Worm (Caenorhabditis elegans) whole organism, young adult: ENCODE measurements around the gene hpl-1.

Experiments used
- C06A6.2 ChIP-seq: fragments of 200-800 bp; sonication (Bioruptor generic); conservative IDR thresholded peaks from 2 replicates; pipeline ENCODE4 v1.3.6; 2022; ENCODE audit warnings: missing genetic modification characterization, missing compliant biosample characterization
- D2030.7 ChIP-seq: fragments of 200-800 bp; sonication (Bioruptor generic); IDR thresholded peaks from 2 replicates; pipeline ENCODE4 v1.3.6; 2022; ENCODE audit warnings: missing genetic modification reagents, missing genetic modification characterization, missing compliant biosample characterization
- F37B4.10 ChIP-seq: fragments of 200-800 bp; sonication (Bioruptor generic); IDR thresholded peaks from 2 replicates; pipeline ENCODE4 v1.3.6; 2022; ENCODE audit warnings: missing genetic modification characterization, missing compliant biosample characterization
- F49E8.2 ChIP-seq: sonication (generic microtip); optimal IDR thresholded peaks from 3 replicates; lab custom pipeline; 2017; ENCODE audit warnings: missing genetic modification characterization, mild to moderate bottlenecking, missing compliant biosample characterization, antibody characterized with exemption, moderate library complexity; ENCODE audit not compliant: insufficient read depth
- F55B11.4 ChIP-seq: sonication (generic microtip); optimal IDR thresholded peaks from 2 replicates; lab custom pipeline; 2016; ENCODE audit warnings: missing compliant biosample characterization, missing genetic modification characterization, borderline replicate concordance; ENCODE audit not compliant: insufficient read depth
- K11D2.4 ChIP-seq: fragments of 200-800 bp; sonication (Bioruptor generic); IDR thresholded peaks from 2 replicates; pipeline ENCODE4 v1.3.6; 2022; ENCODE audit warnings: missing genetic modification reagents, missing genetic modification characterization, missing compliant biosample characterization
- K12H6.12 ChIP-seq: fragments of 200-800 bp; sonication (Bioruptor generic); optimal IDR thresholded peaks from 2 replicates; lab custom pipeline; 2018; ENCODE audit warnings: mild to moderate bottlenecking, missing genetic modification characterization, missing compliant biosample characterization
- Y67H2A.10 ChIP-seq: fragments of 200-800 bp; sonication (Bioruptor generic); conservative IDR thresholded peaks from 2 replicates; pipeline ENCODE4 v1.3.6; 2022; ENCODE audit warnings: missing genetic modification reagents, missing genetic modification characterization, missing compliant biosample characterization
- Y95B8A.8 ChIP-seq: fragments of 200-800 bp; sonication (Bioruptor generic); IDR thresholded peaks from 2 replicates; pipeline ENCODE4 v1.3.6; 2022; ENCODE audit warnings: missing genetic modification reagents, missing genetic modification characterization, missing compliant biosample characterization
- ZK185.1 ChIP-seq: sonication (generic microtip); optimal IDR thresholded peaks from 2 replicates; lab custom pipeline; 2016; ENCODE audit warnings: mild to moderate bottlenecking, missing genetic modification characterization, missing compliant biosample characterization; ENCODE audit not compliant: poor library complexity, severe bottlenecking
- akir-1 ChIP-seq: fragments of 200-800 bp; sonication (Bioruptor generic); optimal IDR thresholded peaks from 2 replicates; lab custom pipeline; 2018; ENCODE audit warnings: mild to moderate bottlenecking, missing genetic modification characterization, moderate library complexity, missing compliant biosample characterization
- aptf-3 ChIP-seq: fragments of 200-800 bp; sonication (Bioruptor generic); IDR thresholded peaks from 2 replicates; pipeline ENCODE4 v1.3.6; 2022; ENCODE audit warnings: missing genetic modification characterization, missing compliant biosample characterization
- attf-5 ChIP-seq: fragments of 200-800 bp; sonication (Bioruptor generic); optimal IDR thresholded peaks from 2 replicates; lab custom pipeline; 2018; ENCODE audit warnings: mild to moderate bottlenecking, missing genetic modification characterization, missing compliant biosample characterization
- bed-2 ChIP-seq: fragments of 200-800 bp; sonication (Bioruptor generic); IDR thresholded peaks from 2 replicates; pipeline ENCODE4 v1.3.6; 2022; ENCODE audit warnings: missing genetic modification reagents, missing genetic modification characterization, missing compliant biosample characterization
- cebp-1 ChIP-seq, 2 experiments: fragments of 200-800 bp in 1 of 2; sonication (Bioruptor generic) in 1 of 2; sonication (generic microtip) in 1 of 2; IDR thresholded peaks in 1 of 2; optimal IDR thresholded peaks in 1 of 2; 2 replicates each; pipeline versions ENCODE4 v1.3.6 to Lab custom; 2017 to 2022; ENCODE audit warnings: missing compliant biosample characterization in 2 of 2, missing genetic modification characterization in 2 of 2, mild to moderate bottlenecking in 1 of 2, missing genetic modification reagents in 1 of 2, moderate library complexity in 1 of 2
- ceh-27 ChIP-seq: fragments of 200-800 bp; sonication (Bioruptor generic); optimal IDR thresholded peaks from 2 replicates; lab custom pipeline; 2018; ENCODE audit warnings: mild to moderate bottlenecking, missing genetic modification characterization, moderate library complexity, missing compliant biosample characterization
- ceh-91 ChIP-seq: fragments of 200-800 bp; sonication (Bioruptor generic); IDR thresholded peaks from 2 replicates; pipeline ENCODE4 v1.3.6; 2022; ENCODE audit warnings: missing genetic modification reagents, missing genetic modification characterization, missing compliant biosample characterization
- die-1 ChIP-seq: sonication (generic microtip); optimal IDR thresholded peaks from 2 replicates; lab custom pipeline; 2016; ENCODE audit warnings: missing genotype, mild to moderate bottlenecking, missing genetic modification characterization, missing compliant biosample characterization
- dpff-1 ChIP-seq: sonication (generic microtip); optimal IDR thresholded peaks from 2 replicates; lab custom pipeline; 2017; ENCODE audit warnings: mild to moderate bottlenecking, missing genetic modification characterization, missing compliant biosample characterization
- efl-1 ChIP-seq: fragments of 150-350 bp; optimal IDR thresholded peaks from 2 replicates; lab custom pipeline; 2014; ENCODE audit warnings: missing biosample characterization, missing genetic modification reagents, missing genetic modification characterization
- egl-44 ChIP-seq: fragments of 200-800 bp; sonication (Bioruptor generic); IDR thresholded peaks from 2 replicates; pipeline ENCODE4 v1.3.6; 2022; ENCODE audit warnings: missing genetic modification reagents, missing genetic modification characterization, missing compliant biosample characterization
- fkh-3 ChIP-seq: sonication (generic microtip); optimal IDR thresholded peaks from 2 replicates; lab custom pipeline; 2016; ENCODE audit warnings: mild to moderate bottlenecking, missing genetic modification characterization, missing compliant biosample characterization
- gei-17 ChIP-seq: fragments of 200-800 bp; sonication (Bioruptor generic); optimal IDR thresholded peaks from 2 replicates; lab custom pipeline; 2018; ENCODE audit warnings: mild to moderate bottlenecking, missing genetic modification characterization, missing compliant biosample characterization
- him-1 ChIP-seq: sonication (generic microtip); optimal IDR thresholded peaks from 2 replicates; lab custom pipeline; 2016; ENCODE audit warnings: missing genotype, missing genetic modification reagents, missing genetic modification characterization, missing compliant biosample characterization
- hlh-12 ChIP-seq: sonication (generic microtip); optimal IDR thresholded peaks from 2 replicates; lab custom pipeline; 2016; ENCODE audit warnings: missing genetic modification characterization, missing compliant biosample characterization
- hsf-1 ChIP-seq: fragments of 200-800 bp; sonication (Bioruptor generic); IDR thresholded peaks from 2 replicates; pipeline ENCODE4 v1.3.6; 2022; ENCODE audit warnings: missing genetic modification reagents, missing genetic modification characterization, missing compliant biosample characterization
- lag-1 ChIP-seq: fragments of 200-800 bp; sonication (Bioruptor generic); IDR thresholded peaks from 2 replicates; pipeline ENCODE4 v1.3.6; 2022; ENCODE audit warnings: missing genetic modification reagents, missing genetic modification characterization, missing compliant biosample characterization
- lin-26 ChIP-seq: fragments of 200-800 bp; sonication (Bioruptor generic); IDR thresholded peaks from 2 replicates; pipeline ENCODE4 v1.3.6; 2022; ENCODE audit warnings: missing genetic modification reagents, missing genetic modification characterization, missing compliant biosample characterization
- lin-35 ChIP-seq, 3 experiments: fragments of 150-350 bp in 2 of 3; sonication (generic microtip) in 1 of 3; optimal IDR thresholded peaks; 2 replicates each; lab custom pipeline; 2014 to 2018; ENCODE audit warnings: missing biosample characterization in 3 of 3, missing genetic modification characterization in 3 of 3, missing genetic modification reagents in 3 of 3
- lin-40 ChIP-seq: sonication (generic microtip); optimal IDR thresholded peaks from 2 replicates; lab custom pipeline; 2016; ENCODE audit warnings: missing genetic modification characterization, mild to moderate bottlenecking, missing compliant biosample characterization, missing genotype, missing genetic modification reagents
- madf-3 ChIP-seq: fragments of 200-800 bp; sonication (Bioruptor generic); IDR thresholded peaks from 2 replicates; pipeline ENCODE4 v1.3.6; 2022; ENCODE audit warnings: missing genetic modification reagents, missing genetic modification characterization, missing compliant biosample characterization
- madf-8 ChIP-seq: fragments of 200-800 bp; sonication (Bioruptor generic); conservative IDR thresholded peaks from 2 replicates; pipeline ENCODE4 v1.3.6; 2022; ENCODE audit warnings: missing genetic modification reagents, missing genetic modification characterization, missing compliant biosample characterization
- mes-4 ChIP-seq: sonication (generic microtip); optimal IDR thresholded peaks from 2 replicates; lab custom pipeline; 2016; ENCODE audit warnings: missing genotype, missing genetic modification characterization, missing compliant biosample characterization
- nhr-80 ChIP-seq: sonication (generic microtip); optimal IDR thresholded peaks from 2 replicates; lab custom pipeline; 2016; ENCODE audit warnings: missing genetic modification characterization, missing compliant biosample characterization
- nhr-90 ChIP-seq: sonication (generic microtip); optimal IDR thresholded peaks from 2 replicates; lab custom pipeline; 2016; ENCODE audit warnings: missing genotype, mild to moderate bottlenecking, missing genetic modification characterization, missing compliant biosample characterization
- pha-4 ChIP-seq: fragments of 150-350 bp; sonication (generic microtip); optimal IDR thresholded peaks from 2 replicates; lab custom pipeline; 2014; ENCODE audit warnings: missing biosample characterization, missing genetic modification reagents, missing genetic modification characterization
- sptf-2 ChIP-seq: fragments of 200-800 bp; sonication (Bioruptor generic); optimal IDR thresholded peaks from 2 replicates; lab custom pipeline; 2018; ENCODE audit warnings: mild to moderate bottlenecking, missing genetic modification characterization, missing compliant biosample characterization
- tbx-9 ChIP-seq: sonication (generic microtip); optimal IDR thresholded peaks from 2 replicates; lab custom pipeline; 2016; ENCODE audit warnings: borderline replicate concordance, missing genetic modification characterization, inconsistent platforms, missing compliant biosample characterization
- unc-62 ChIP-seq: fragments of 150-350 bp; optimal IDR thresholded peaks from 2 replicates; lab custom pipeline; 2014; ENCODE audit warnings: missing biosample characterization, missing genetic modification reagents, missing genetic modification characterization
- ztf-22 ChIP-seq: fragments of 200-800 bp; sonication (Bioruptor generic); optimal IDR thresholded peaks from 2 replicates; lab custom pipeline; 2018; ENCODE audit warnings: mild to moderate bottlenecking, missing genetic modification characterization, moderate library complexity, missing compliant biosample characterization
- ztf-28 ChIP-seq: fragments of 200-800 bp; sonication (Bioruptor generic); IDR thresholded peaks from 2 replicates; pipeline ENCODE4 v1.3.6; 2022; ENCODE audit warnings: missing genetic modification reagents, missing genetic modification characterization, missing compliant biosample characterization

The hpl-1 gene

DNA sequence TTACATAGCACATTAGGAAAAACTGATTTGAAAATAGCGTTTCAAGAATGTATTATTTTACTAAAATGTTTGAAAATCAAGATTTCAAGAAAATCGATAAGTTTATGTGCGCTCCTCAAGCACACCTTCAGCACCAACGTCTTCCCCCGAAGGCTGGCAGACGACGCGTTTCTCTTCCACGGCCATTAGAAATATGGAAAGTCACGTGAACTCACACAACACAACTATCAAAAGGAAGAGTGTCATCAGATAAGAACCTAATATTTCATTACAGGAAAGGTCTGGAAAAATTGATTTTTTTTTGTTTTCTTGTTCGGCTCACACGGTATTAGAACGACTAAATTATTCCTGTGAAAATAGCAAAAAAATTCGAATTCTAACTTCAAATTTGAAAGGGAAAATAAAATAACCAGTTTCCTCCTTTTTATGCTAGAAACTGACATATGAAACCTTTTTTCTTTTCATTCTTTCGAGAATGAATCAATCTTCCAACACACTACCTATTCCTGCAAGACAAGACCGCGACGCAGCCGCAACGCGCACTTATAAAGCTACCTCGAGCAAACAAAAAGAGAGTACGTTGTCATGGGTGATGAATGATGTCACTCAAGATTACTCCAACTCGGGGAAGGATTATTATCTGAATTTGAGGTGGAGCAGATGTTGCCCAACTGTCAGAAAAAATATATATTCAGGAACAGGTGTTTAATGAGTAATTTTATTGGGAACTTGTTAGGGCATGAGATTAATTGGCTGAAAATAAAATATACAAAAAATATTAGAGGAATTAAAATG is 19.9 kb upstream of the hpl-1 start:
- TF ChIP-seq akir-1 (no peak), dpff-1 (no peak), ceh-91 (no peak), ztf-22 (GFP tag; lab: Kevin White, UChicago) (no peak), attf-5 (GFP tag; lab: Kevin White, UChicago) (no peak), madf-8 (GFP tag; lab: Robert Waterston, UW) (no peak), nhr-80 (peak; percentile 67), egl-44 (GFP tag; lab: Robert Waterston, UW) (no peak), F55B11.4 (no peak), hsf-1 (GFP tag; lab: Robert Waterston, UW) (0 out of 2 replicates have a peak, but pooled peaks have one; percentile 11), K11D2.4 (GFP tag; lab: Robert Waterston, UW) (no peak), sptf-2 (GFP tag; lab: Kevin White, UChicago) (no peak), efl-1 (GFP tag; lab: Kevin White, UChicago) (no peak), cebp-1 (GFP tag; IDR thresholded peaks at IDR 0.05; lab: Robert Waterston, UW) (no peak), cebp-1 (tag; optimal IDR thresholded peaks at IDR 0.05; lab: Kevin White, UChicago) (no peak), tbx-9 (no peak), unc-62 (GFP tag; lab: Kevin White, UChicago) (peak; percentile 29), C06A6.2 (GFP tag; lab: Robert Waterston, UW) (no peak), ceh-27 (GFP tag; lab: Kevin White, UChicago) (no peak), mes-4 (tag; lab: Kevin White, UChicago) (no peak), him-1 (tag; lab: Kevin White, UChicago) (no peak), lin-26 (GFP tag; lab: Robert Waterston, UW) (no peak), K12H6.12 (tag; lab: Kevin White, UChicago) (no peak), nhr-90 (tag; lab: Kevin White, UChicago) (no peak), lin-40 (tag; lab: Kevin White, UChicago) (peak; percentile 9), D2030.7 (GFP tag; lab: Robert Waterston, UW) (no peak), lag-1 (no peak), die-1 (tag; lab: Kevin White, UChicago) (no peak), fkh-3 (tag; lab: Kevin White, UChicago) (no peak), ZK185.1 (tag; lab: Kevin White, UChicago) (no peak), bed-2 (GFP tag; lab: Robert Waterston, UW) (no peak), hlh-12 (tag; lab: Kevin White, UChicago) (no peak), pha-4 (tag; lab: Kevin White, UChicago) (no peak), F37B4.10 (GFP tag; lab: Robert Waterston, UW) (no peak), aptf-3 (GFP tag; lab: Robert Waterston, UW) (no peak), madf-3 (GFP tag; lab: Robert Waterston, UW) (peak; percentile 78; the same call in 1 of the 2 replicates), Y67H2A.10 (GFP tag; lab: Robert Waterston, UW) (no peak), Y95B8A.8 (GFP tag; lab: Robert Waterston, UW) (no peak), lin-35 (GFP tag; optimal IDR thresholded peaks at IDR 0.05; lab: Kevin White, UChicago) (no peak), gei-17 (GFP tag; lab: Kevin White, UChicago) (no peak), F49E8.2 (tag; lab: Kevin White, UChicago) (no peak), ztf-28 (GFP tag; lab: Robert Waterston, UW) (no peak)
- TF ChIP-seq, all 124 proteins: peak for 5
